Fruit fly (Drosophila melanogaster): ENCODE data around the gene mIF2.

mIF2 gene

dm6 chr3R:28585076-28585821 lies 40.6 kb upstream of the mIF2 start, which contains the start of gene fkh (continued):
- TF ChIP-seq Asciz (GFP tag; optimal IDR thresholded peaks at IDR 0.05) = peak; percentile 95
- peak; percentile 77 for TF ChIP-seq CoRest (tag; optimal IDR thresholded peaks at IDR 0.05)
- TF ChIP-seq gfzf (GFP tag; optimal IDR thresholded peaks at IDR 0.05) = peak; percentile 10
- peak; percentile 51 for TF ChIP-seq D19A (tag; optimal IDR thresholded peaks at IDR 0.05)
- peak; percentile 76 for TF ChIP-seq nom (GFP tag; optimal IDR thresholded peaks at IDR 0.05)
- peak; percentile 60; the same call in 1 of the 3 replicates for TF ChIP-seq C15 (GFP tag; IDR thresholded peaks at IDR 0.05)
- peak; percentile 98 for TF ChIP-seq CG12071 (GFP tag; optimal IDR thresholded peaks at IDR 0.05)
- TF ChIP-seq klu (GFP tag; IDR thresholded peaks at IDR 0.05) = no peak
- peak; percentile 95 for TF ChIP-seq B-H2 (GFP tag; optimal IDR thresholded peaks at IDR 0.05)
- no peak for TF ChIP-seq vnd (GFP tag; IDR thresholded peaks at IDR 0.05; ENCODE audit: partially characterized antibody)
- TF ChIP-seq E2f1 (GFP tag; IDR thresholded peaks at IDR 0.05) = peak; percentile 36; the same call in 1 of the 2 replicates
- peak; percentile 94 for TF ChIP-seq YL-1 (GFP tag; optimal IDR thresholded peaks at IDR 0.05)
- TF ChIP-seq CG42726 (GFP tag; IDR thresholded peaks at IDR 0.05; ENCODE audit: partially characterized antibody) = no peak
- peak; percentile 49 for TF ChIP-seq CG7839 (tag; optimal IDR thresholded peaks at IDR 0.05)
- TF ChIP-seq Usf (GFP tag; optimal IDR thresholded peaks at IDR 0.05) = peak; percentile 39
- peak; percentile 89 for TF ChIP-seq Ets65A (GFP tag)
- TF ChIP-seq Dref (GFP tag; IDR thresholded peaks at IDR 0.05) = no peak; the same call in 1 of the 2 replicates
- peak; percentile 74 for TF ChIP-seq chn (GFP tag; optimal IDR thresholded peaks at IDR 0.05)
- TF ChIP-seq CG32767 (GFP tag; IDR thresholded peaks at IDR 0.05) = peak; percentile 88
- peak; percentile 79 for TF ChIP-seq Fer2 (tag; optimal IDR thresholded peaks at IDR 0.05)
- TF ChIP-seq CG10959 (GFP tag; IDR thresholded peaks at IDR 0.05) = 0 out of 2 replicates have a peak, but pooled peaks have one; percentile 34
- TF ChIP-seq Atf-2 (GFP tag; optimal IDR thresholded peaks at IDR 0.05) = peak; percentile 80
- peak; percentile 68 for TF ChIP-seq Sry-β (GFP tag; optimal IDR thresholded peaks at IDR 0.05)
- TF ChIP-seq chm (GFP tag; IDR thresholded peaks at IDR 0.05) = peak; percentile 73
- peak; percentile 84 for TF ChIP-seq zfh1 (GFP tag; IDR thresholded peaks at IDR 0.05)
- TF ChIP-seq ATbp (GFP tag; optimal IDR thresholded peaks at IDR 0.05) = peak; percentile 99
- TF ChIP-seq Hmx (GFP tag; optimal IDR thresholded peaks at IDR 0.05) = no peak
- peak; percentile 57 for TF ChIP-seq CG8924 (tag; optimal IDR thresholded peaks at IDR 0.05)
- peak; percentile 62 for TF ChIP-seq Ets97D (GFP tag; optimal IDR thresholded peaks at IDR 0.05)
- TF ChIP-seq sug (tag; optimal IDR thresholded peaks at IDR 0.05) = peak; percentile 75
- TF ChIP-seq fd102C (GFP tag; optimal IDR thresholded peaks at IDR 0.05) = peak; percentile 90
- TF ChIP-seq br (optimal IDR thresholded peaks at IDR 0.05) = no peak
- peak; percentile 92 for TF ChIP-seq CG12769 (tag; optimal IDR thresholded peaks at IDR 0.05)
- peak; percentile 88 for TF ChIP-seq pfk (GFP tag; optimal IDR thresholded peaks at IDR 0.05)
- peak; percentile 61; the same call in 1 of the 2 replicates for TF ChIP-seq sens-2 (GFP tag; IDR thresholded peaks at IDR 0.05)
- TF ChIP-seq CG17385 (GFP tag; optimal IDR thresholded peaks at IDR 0.05) = peak; percentile 84
- TF ChIP-seq dpn (GFP tag; optimal IDR thresholded peaks at IDR 0.05) = peak; percentile 72 to 91
- no peak for TF ChIP-seq dati (GFP tag; IDR thresholded peaks at IDR 0.05)
- TF ChIP-seq cato (GFP tag; optimal IDR thresholded peaks at IDR 0.05; ENCODE audit: borderline replicate concordance) = peak; percentile 82
- TF ChIP-seq CG2678 (tag; optimal IDR thresholded peaks at IDR 0.05) = peak; percentile 90
- peak; percentile 99 for TF ChIP-seq nau (GFP tag; optimal IDR thresholded peaks at IDR 0.05)
- TF ChIP-seq NC2α (GFP tag; optimal IDR thresholded peaks at IDR 0.05) = peak; percentile 92
- peak; percentile 94 for TF ChIP-seq NK7.1 (GFP tag; optimal IDR thresholded peaks at IDR 0.05)
- TF ChIP-seq rib (GFP tag; IDR thresholded peaks at IDR 0.05) = peak; percentile 92
- TF ChIP-seq her (GFP tag; optimal IDR thresholded peaks at IDR 0.05) = peak; percentile 92
- TF ChIP-seq fd64A (GFP tag; optimal IDR thresholded peaks at IDR 0.05) = peak; percentile 98
- TF ChIP-seq CG8388 (GFP tag; optimal IDR thresholded peaks at IDR 0.05) = peak; percentile 21
- TF ChIP-seq GATAe (GFP tag; conservative IDR thresholded peaks at IDR 0.05) = peak; percentile 68
- peak; percentile 90 for TF ChIP-seq CG3163 (GFP tag; optimal IDR thresholded peaks at IDR 0.05)

Data from whole organism, embryonic.